Worm (Caenorhabditis elegans) whole organism, late embryonic: ENCODE results near the gene glo-4.

Experiments
- F13H6.1 ChIP-seq: sonication (generic microtip); optimal IDR thresholded peaks from 2 replicates; lab custom pipeline; 2016; ENCODE audit warnings: missing genetic modification characterization, missing compliant biosample characterization
- K02D7.2 ChIP-seq: sonication (generic microtip); optimal IDR thresholded peaks from 2 replicates; lab custom pipeline; 2017; ENCODE audit warnings: mild to moderate bottlenecking, missing genetic modification characterization, missing compliant biosample characterization
- K09A11.1 ChIP-seq: sonication (generic microtip); optimal IDR thresholded peaks from 2 replicates; lab custom pipeline; 2017; ENCODE audit warnings: antibody characterized with exemption, mild to moderate bottlenecking, missing genetic modification characterization, missing compliant biosample characterization; ENCODE audit not compliant: insufficient read depth
- ahr-1 ChIP-seq: sonication (generic microtip); optimal IDR thresholded peaks from 2 replicates; lab custom pipeline; 2016; ENCODE audit warnings: missing genetic modification characterization, missing compliant biosample characterization
- ama-1 ChIP-seq: fragments of 150-350 bp; optimal IDR thresholded peaks from 2 replicates; lab custom pipeline; 2014
- ceh-14 ChIP-seq: sonication (generic microtip); optimal IDR thresholded peaks from 2 replicates; lab custom pipeline; 2016; ENCODE audit warnings: missing genotype, missing genetic modification characterization, missing compliant biosample characterization
- ceh-18 ChIP-seq: sonication (generic microtip); optimal IDR thresholded peaks from 2 replicates; lab custom pipeline; 2016; ENCODE audit warnings: missing genetic modification characterization, missing compliant biosample characterization
- ceh-30 ChIP-seq: fragments of 150-350 bp; optimal IDR thresholded peaks from 2 replicates; lab custom pipeline; 2014; ENCODE audit warnings: missing biosample characterization, missing genetic modification characterization
- ceh-31 ChIP-seq: sonication (generic microtip); optimal IDR thresholded peaks from 2 replicates; lab custom pipeline; 2016; ENCODE audit warnings: missing genetic modification characterization, missing compliant biosample characterization
- ceh-34 ChIP-seq: sonication (generic microtip); optimal IDR thresholded peaks from 2 replicates; lab custom pipeline; 2016; ENCODE audit warnings: mild to moderate bottlenecking, missing genetic modification characterization, missing compliant biosample characterization
- ceh-9 ChIP-seq: sonication (generic microtip); optimal IDR thresholded peaks from 2 replicates; lab custom pipeline; 2016; ENCODE audit warnings: mild to moderate bottlenecking, missing genetic modification characterization, inconsistent platforms, missing compliant biosample characterization
- dmd-4 ChIP-seq: sonication (generic microtip); optimal IDR thresholded peaks from 2 replicates; lab custom pipeline; 2016; ENCODE audit warnings: borderline replicate concordance, missing genetic modification characterization, missing compliant biosample characterization
- elt-2 ChIP-seq: sonication (generic microtip); optimal IDR thresholded peaks from 2 replicates; lab custom pipeline; 2016; ENCODE audit warnings: missing genetic modification reagents, missing genetic modification characterization, missing compliant biosample characterization
- fkh-10 ChIP-seq: fragments of 150-350 bp; optimal IDR thresholded peaks from 2 replicates; lab custom pipeline; 2014; ENCODE audit warnings: missing biosample characterization, missing genetic modification reagents, missing genetic modification characterization
- hlh-30 ChIP-seq: sonication (generic microtip); optimal IDR thresholded peaks from 2 replicates; lab custom pipeline; 2017; ENCODE audit warnings: antibody characterized with exemption, missing genetic modification characterization, missing compliant biosample characterization; ENCODE audit not compliant: insufficient read depth
- hlh-6 ChIP-seq: sonication (generic microtip); optimal IDR thresholded peaks from 2 replicates; lab custom pipeline; 2016; ENCODE audit warnings: missing genotype, missing genetic modification characterization, missing compliant biosample characterization
- lim-6 ChIP-seq: sonication (generic microtip); optimal IDR thresholded peaks from 2 replicates; lab custom pipeline; 2016; ENCODE audit warnings: missing genetic modification characterization, missing compliant biosample characterization
- lin-11 ChIP-seq: fragments of 200-800 bp; sonication (Bioruptor generic); optimal IDR thresholded peaks from 2 replicates; lab custom pipeline; 2018; ENCODE audit warnings: mild to moderate bottlenecking, missing genetic modification characterization, missing compliant biosample characterization
- madf-2 ChIP-seq: sonication (generic microtip); optimal IDR thresholded peaks from 2 replicates; lab custom pipeline; 2017; ENCODE audit warnings: missing genetic modification characterization, missing compliant biosample characterization
- mec-3 ChIP-seq: sonication (generic microtip); optimal IDR thresholded peaks from 2 replicates; lab custom pipeline; 2016; ENCODE audit warnings: borderline replicate concordance, missing genetic modification characterization, missing compliant biosample characterization
- nfya-1 ChIP-seq: sonication (generic microtip); optimal IDR thresholded peaks from 2 replicates; lab custom pipeline; 2017; ENCODE audit warnings: missing genetic modification characterization, mild to moderate bottlenecking, missing compliant biosample characterization, antibody characterized with exemption, moderate library complexity
- nhr-11 ChIP-seq: fragments of 150-350 bp; optimal IDR thresholded peaks from 2 replicates; lab custom pipeline; 2014; ENCODE audit warnings: missing biosample characterization, missing genetic modification characterization
- npax-4 ChIP-seq: sonication (generic microtip); optimal IDR thresholded peaks from 2 replicates; lab custom pipeline; 2016; ENCODE audit warnings: missing genetic modification characterization, missing compliant biosample characterization
- pag-3 ChIP-seq: sonication (generic microtip); optimal IDR thresholded peaks from 2 replicates; lab custom pipeline; 2016; ENCODE audit warnings: missing compliant biosample characterization, missing genetic modification characterization, borderline replicate concordance
- pat-9 ChIP-seq: fragments of 200-800 bp; sonication (Bioruptor generic); optimal IDR thresholded peaks from 2 replicates; lab custom pipeline; 2018; ENCODE audit warnings: mild to moderate bottlenecking, missing genetic modification characterization, moderate library complexity, missing compliant biosample characterization
- pax-1 ChIP-seq: fragments of 150-350 bp; optimal IDR thresholded peaks from 2 replicates; lab custom pipeline; 2014; ENCODE audit warnings: missing biosample characterization, missing genetic modification characterization
- pha-2 ChIP-seq: sonication (generic microtip); optimal IDR thresholded peaks from 2 replicates; lab custom pipeline; 2017; ENCODE audit warnings: mild to moderate bottlenecking, missing genetic modification characterization, missing compliant biosample characterization
- pha-4 ChIP-seq: fragments of 150-350 bp; optimal IDR thresholded peaks from 2 replicates; lab custom pipeline; 2018; ENCODE audit warnings: missing biosample characterization, missing genetic modification reagents, missing genetic modification characterization
- pqm-1 ChIP-seq: sonication (generic microtip); optimal IDR thresholded peaks from 2 replicates; lab custom pipeline; 2016; ENCODE audit warnings: missing genetic modification characterization, missing compliant biosample characterization
- pros-1 ChIP-seq: fragments of 150-350 bp; optimal IDR thresholded peaks from 2 replicates; lab custom pipeline; 2014; ENCODE audit warnings: missing biosample characterization, missing genetic modification reagents, missing genetic modification characterization
- ref-2 ChIP-seq: sonication (generic microtip); optimal IDR thresholded peaks from 2 replicates; lab custom pipeline; 2016; ENCODE audit warnings: missing genetic modification characterization, missing compliant biosample characterization
- rnt-1 ChIP-seq: sonication (generic microtip); optimal IDR thresholded peaks from 2 replicates; lab custom pipeline; 2016; ENCODE audit warnings: missing genetic modification characterization, missing compliant biosample characterization
- sdc-2 ChIP-seq: sonication (generic microtip); optimal IDR thresholded peaks from 2 replicates; lab custom pipeline; 2016; ENCODE audit warnings: missing genotype, missing genetic modification characterization, missing compliant biosample characterization
- sox-2 ChIP-seq: fragments of 200-800 bp; sonication (Bioruptor generic); IDR thresholded peaks from 2 replicates; pipeline ENCODE4 v1.3.6; 2022; ENCODE audit warnings: missing genetic modification reagents, missing genetic modification characterization, missing compliant biosample characterization
- sox-4 ChIP-seq: sonication (generic microtip); optimal IDR thresholded peaks from 2 replicates; lab custom pipeline; 2017; ENCODE audit warnings: mild to moderate bottlenecking, missing genetic modification characterization, inconsistent platforms, missing compliant biosample characterization
- syd-9 ChIP-seq: sonication (generic microtip); optimal IDR thresholded peaks from 2 replicates; lab custom pipeline; 2016; ENCODE audit warnings: mild to moderate bottlenecking, missing genetic modification characterization, moderate library complexity, missing compliant biosample characterization
- tbx-2 ChIP-seq: sonication (generic microtip); optimal IDR thresholded peaks from 2 replicates; lab custom pipeline; 2016; ENCODE audit warnings: missing genetic modification characterization, missing compliant biosample characterization
- ttx-3 ChIP-seq: sonication (generic microtip); optimal IDR thresholded peaks from 2 replicates; lab custom pipeline; 2016; ENCODE audit warnings: missing genetic modification reagents, missing genetic modification characterization, missing compliant biosample characterization
- unc-42 ChIP-seq: sonication (generic microtip); optimal IDR thresholded peaks from 2 replicates; lab custom pipeline; 2016; ENCODE audit warnings: missing genotype, missing genetic modification characterization, missing compliant biosample characterization
- unc-86 ChIP-seq: sonication (generic microtip); optimal IDR thresholded peaks from 2 replicates; lab custom pipeline; 2016; ENCODE audit warnings: missing genetic modification characterization, missing compliant biosample characterization
- zip-5 ChIP-seq: sonication (generic microtip); optimal IDR thresholded peaks from 2 replicates; lab custom pipeline; 2016; ENCODE audit warnings: missing genetic modification characterization, missing compliant biosample characterization
- ztf-16 ChIP-seq: sonication (generic microtip); optimal IDR thresholded peaks from 2 replicates; lab custom pipeline; 2017; ENCODE audit warnings: missing genetic modification characterization, missing compliant biosample characterization

Gene glo-4

DNA sequence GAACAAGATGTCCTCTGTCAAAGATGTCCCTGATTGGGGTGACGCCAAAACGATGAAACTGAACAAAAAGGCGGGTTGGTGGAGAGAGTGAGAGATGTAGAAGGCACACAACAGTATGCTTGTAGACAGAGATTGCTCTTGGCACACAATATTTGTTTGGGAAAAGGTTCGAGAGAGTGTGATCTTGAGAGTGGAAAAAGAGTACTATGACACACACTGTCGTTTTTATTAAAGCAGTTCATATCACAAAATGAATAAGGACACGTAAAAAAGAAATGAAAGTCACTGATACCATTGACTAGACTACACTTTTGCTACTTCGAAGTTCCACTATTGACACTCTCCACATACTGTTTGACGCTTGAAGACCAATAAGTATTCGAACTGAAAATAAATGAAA, 12.5 kb upstream of the glo-4 start:
- TF ChIP-seq sdc-2 (tag; lab: Kevin White, UChicago) (no peak), pax-1 (no peak), tbx-2 (no peak), ceh-31 (tag; lab: Kevin White, UChicago) (no peak), hlh-30 (no peak), pat-9 (tag; lab: Kevin White, UChicago) (no peak), ceh-9 (tag; lab: Kevin White, UChicago) (no peak), mec-3 (tag; lab: Kevin White, UChicago) (no peak), ref-2 (no peak), madf-2 (tag; lab: Kevin White, UChicago) (no peak), pha-2 (tag; lab: Kevin White, UChicago) (no peak)

- TF ChIP-seq ahr-1 (tag; lab: Kevin White, UChicago) (no peak), ref-2 (no peak), elt-2 (tag; lab: Kevin White, UChicago) (peak; percentile 58), dmd-4 (tag; lab: Kevin White, UChicago) (no peak)
These were observed 11.1 kb upstream of the glo-4 start, which contains the start of gene F07C3.9 for ce11 chrV:9254012-9254696. F07C3.9 (minus strand) TSS chrV:9254646.

DNA sequence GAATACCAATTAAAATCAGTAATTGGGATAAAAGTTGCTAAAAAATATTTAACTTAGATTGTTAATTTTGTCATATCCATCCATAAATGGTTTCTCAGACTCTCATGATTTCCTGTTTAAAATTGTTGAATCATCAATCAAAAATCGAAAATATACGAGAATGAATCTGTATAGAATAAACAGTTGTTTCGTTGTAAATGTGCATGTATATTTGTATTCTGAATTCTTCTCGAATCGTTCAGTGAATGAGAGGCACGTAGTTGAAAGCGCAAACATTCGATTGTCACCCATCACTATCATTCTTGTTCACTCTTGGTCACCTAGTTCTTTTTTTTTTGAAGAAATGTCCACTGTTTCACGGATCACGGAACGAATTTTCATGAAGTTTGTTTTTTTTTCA, 6.9 kb upstream of the glo-4 start, which contains the start of gene ptd-2:
ptd-2 (plus strand) TSS at position 301 of the 400 bp plus-strand sequence.
- no peak for TF ChIP-seq lim-6 (tag; lab: Kevin White, UChicago)
- no peak for TF ChIP-seq ceh-30 (tag; lab: Kevin White, UChicago)
- no peak for TF ChIP-seq sox-4 (tag; lab: Kevin White, UChicago)
- TF ChIP-seq pqm-1: no peak
- no peak for TF ChIP-seq pag-3 (tag; lab: Kevin White, UChicago)
- no peak for TF ChIP-seq hlh-6 (tag; lab: Kevin White, UChicago)
- no peak for TF ChIP-seq rnt-1 (tag; lab: Kevin White, UChicago)
- no peak for TF ChIP-seq syd-9
- TF ChIP-seq pha-4: no peak
- no peak for TF ChIP-seq sox-2 (GFP tag; lab: Robert Waterston, UW)
- TF ChIP-seq sdc-2 (tag; lab: Kevin White, UChicago): no peak

DNA sequence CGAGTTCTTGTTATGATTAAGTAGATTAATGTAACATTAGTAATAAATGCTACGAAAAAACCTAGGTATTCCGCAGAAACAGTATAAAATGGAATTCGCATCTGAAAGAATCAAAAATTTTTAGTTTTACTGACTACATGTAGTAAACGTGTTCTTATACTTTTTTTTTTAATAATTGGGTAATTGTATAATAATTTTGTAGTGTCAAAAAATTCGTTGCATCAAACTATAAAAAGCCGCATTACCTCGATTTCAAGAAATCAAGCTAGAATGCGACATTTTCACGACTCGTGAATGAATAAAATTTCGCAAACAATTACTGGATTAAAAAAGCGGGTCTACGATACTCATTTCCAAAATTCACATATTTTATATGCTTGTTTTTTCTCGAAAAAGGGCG, 6.2 kb upstream of the glo-4 start, which contains the start of gene str-94:
str-94 (minus strand) TSS at position 101 of the 400 bp plus-strand sequence.
- no peak for TF ChIP-seq nhr-11 (tag; lab: Kevin White, UChicago)
- TF ChIP-seq pha-4: no peak
- TF ChIP-seq F13H6.1 (tag; lab: Kevin White, UChicago): no peak
- TF ChIP-seq K09A11.1 (tag; lab: Kevin White, UChicago): no peak
- no peak for TF ChIP-seq pat-9 (tag; lab: Kevin White, UChicago)
- TF ChIP-seq madf-2 (tag; lab: Kevin White, UChicago): no peak
- TF ChIP-seq ttx-3 (tag; lab: Kevin White, UChicago): no peak
- TF ChIP-seq nfya-1 (tag; lab: Kevin White, UChicago): no peak
- TF ChIP-seq ama-1 (lab: Kevin White, UChicago): no peak

DNA sequence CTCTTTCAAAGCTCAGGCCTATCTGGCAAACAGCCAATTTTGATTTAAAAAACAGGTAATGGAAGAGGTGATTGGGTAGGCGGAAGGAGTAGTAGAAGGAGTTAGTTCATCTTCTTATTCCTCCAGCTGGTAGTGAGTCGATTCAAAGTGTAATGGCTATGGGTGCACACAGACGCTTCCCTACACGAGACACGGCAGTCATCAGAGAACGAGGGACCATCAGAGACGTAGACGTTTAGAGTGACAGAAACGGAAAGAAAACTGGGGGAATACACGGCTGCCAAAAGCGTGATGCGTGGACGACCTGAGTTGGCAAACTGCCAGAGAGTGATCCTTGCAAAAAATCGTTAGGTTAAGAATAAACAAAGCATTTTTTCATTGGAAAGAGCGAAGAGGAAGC, 4.4 kb upstream of the glo-4 start:
- no peak for TF ChIP-seq ztf-16 (tag; lab: Kevin White, UChicago)
- no peak for TF ChIP-seq ceh-9 (tag; lab: Kevin White, UChicago)
- no peak for TF ChIP-seq pat-9 (tag; lab: Kevin White, UChicago)
- TF ChIP-seq hlh-30: peak; percentile 14
- no peak for TF ChIP-seq mec-3 (tag; lab: Kevin White, UChicago)
- peak; percentile 23 for TF ChIP-seq pax-1
- no peak for TF ChIP-seq K02D7.2 (tag; lab: Kevin White, UChicago)
- TF ChIP-seq npax-4: no peak
- no peak for TF ChIP-seq lin-11 (tag; lab: Kevin White, UChicago)
- TF ChIP-seq zip-5 (tag; lab: Kevin White, UChicago): no peak
- TF ChIP-seq ceh-18 (tag; lab: Kevin White, UChicago): peak; percentile 60
- no peak for TF ChIP-seq lim-6 (tag; lab: Kevin White, UChicago)
- peak; percentile 35 for TF ChIP-seq nfya-1 (tag; lab: Kevin White, UChicago)
- peak; percentile 72 for TF ChIP-seq ceh-31 (tag; lab: Kevin White, UChicago)
- no peak for TF ChIP-seq pha-2 (tag; lab: Kevin White, UChicago)
- TF ChIP-seq ceh-34 (tag; lab: Kevin White, UChicago): peak; percentile 46
- TF ChIP-seq pros-1 (tag; lab: Kevin White, UChicago): no peak
- no peak for TF ChIP-seq ceh-14 (tag; lab: Kevin White, UChicago)
- no peak for TF ChIP-seq fkh-10 (GFP tag; lab: Kevin White, UChicago)
- TF ChIP-seq pqm-1: no peak
- TF ChIP-seq unc-86: no peak
- TF ChIP-seq tbx-2: peak; percentile 46
- TF ChIP-seq ama-1 (lab: Kevin White, UChicago): no peak
- TF ChIP-seq unc-42 (tag; lab: Kevin White, UChicago): peak; percentile 5
